Fruit fly (Drosophila melanogaster) whole organism, embryonic: ENCODE measurements around the gene CG5883.

Source experiments
- Atf6 ChIP-seq: fragments of 200-800 bp; sonication (Bioruptor generic); IDR thresholded peaks from 2 replicates; pipeline ENCODE4 v1.3.6; 2022; ENCODE audit warnings: missing biosample characterization, missing genetic modification characterization
- Blimp-1 ChIP-seq: fragments of 200-800 bp; sonication (Bioruptor generic); optimal IDR thresholded peaks from 3 replicates; lab custom pipeline; 2018; ENCODE audit warnings: missing biosample characterization, missing genetic modification characterization, mild to moderate bottlenecking, moderate library complexity, missing genetic modification reagents
- CG13123 ChIP-seq: fragments of 200-800 bp; sonication (Bioruptor generic); optimal IDR thresholded peaks from 2 replicates; lab custom pipeline; 2016; ENCODE audit warnings: missing biosample characterization, missing genetic modification characterization
- CG13287 ChIP-seq: fragments of 200-800 bp; sonication (Bioruptor generic); IDR thresholded peaks from 2 replicates; pipeline ENCODE4 v1.3.6; 2022; ENCODE audit warnings: missing biosample characterization, missing genetic modification characterization; ENCODE audit not compliant: partially characterized antibody
- CG14050 ChIP-seq: fragments of 200-800 bp; sonication (Bioruptor generic); IDR thresholded peaks from 3 replicates; pipeline ENCODE4 v1.3.6; 2022; ENCODE audit warnings: missing biosample characterization, missing genetic modification characterization
- CG14860 ChIP-seq: fragments of 200-800 bp; sonication (Bioruptor generic); IDR thresholded peaks from 3 replicates; pipeline ENCODE4 v1.3.6; 2022; ENCODE audit warnings: missing biosample characterization, missing genetic modification characterization; ENCODE audit not compliant: partially characterized antibody
- CG15269 ChIP-seq: fragments of 200-800 bp; sonication (Bioruptor generic); optimal IDR thresholded peaks from 2 replicates; lab custom pipeline; 2018; ENCODE audit warnings: missing biosample characterization, mild to moderate bottlenecking, missing genetic modification characterization, moderate library complexity
- CG1529 ChIP-seq: fragments of 200-800 bp; sonication (Bioruptor generic); optimal IDR thresholded peaks from 3 replicates; lab custom pipeline; 2018; ENCODE audit warnings: missing biosample characterization, missing genetic modification characterization
- CG16815 ChIP-seq: fragments of 200-800 bp; sonication (Bioruptor generic); optimal IDR thresholded peaks from 3 replicates; lab custom pipeline; 2017; ENCODE audit warnings: missing biosample characterization, mild to moderate bottlenecking, missing genetic modification characterization
- CG17568 ChIP-seq: fragments of 200-800 bp; sonication (Bioruptor generic); optimal IDR thresholded peaks from 2 replicates; lab custom pipeline; 2018; ENCODE audit warnings: missing biosample characterization, mild to moderate bottlenecking, missing genetic modification characterization, moderate library complexity
- CG31224 ChIP-seq: fragments of 200-800 bp; sonication (Bioruptor generic); IDR thresholded peaks from 2 replicates; pipeline ENCODE4 v1.3.6; 2022; ENCODE audit warnings: missing biosample characterization, missing genetic modification characterization
- CG32532 ChIP-seq: fragments of 200-800 bp; sonication (Bioruptor generic); IDR thresholded peaks from 2 replicates; pipeline ENCODE4 v1.3.6; 2022; ENCODE audit warnings: missing biosample characterization, missing genetic modification characterization
- CG3995 ChIP-seq: fragments of 200-800 bp; sonication (Bioruptor generic); optimal IDR thresholded peaks from 3 replicates; lab custom pipeline; 2016; ENCODE audit warnings: missing biosample characterization, missing genetic modification characterization
- CG5180 ChIP-seq: fragments of 200-800 bp; sonication (Bioruptor generic); optimal IDR thresholded peaks from 3 replicates; lab custom pipeline; 2017; ENCODE audit warnings: missing biosample characterization, missing genetic modification characterization, mild to moderate bottlenecking, moderate library complexity, missing genetic modification reagents
- CG5245 ChIP-seq: fragments of 200-800 bp; sonication (Bioruptor generic); optimal IDR thresholded peaks from 3 replicates; lab custom pipeline; 2016; ENCODE audit warnings: missing biosample characterization, missing genetic modification characterization
- CG7928 ChIP-seq: fragments of 200-800 bp; sonication (Bioruptor generic); optimal IDR thresholded peaks from 2 replicates; lab custom pipeline; 2017; ENCODE audit warnings: missing biosample characterization, mild to moderate bottlenecking, missing genetic modification characterization
- CG8359 ChIP-seq: fragments of 200-800 bp; sonication (Bioruptor generic); optimal IDR thresholded peaks from 2 replicates; lab custom pipeline; 2017; ENCODE audit warnings: missing biosample characterization, mild to moderate bottlenecking, missing genetic modification characterization, borderline replicate concordance
- CG9727 ChIP-seq: fragments of 200-800 bp; sonication (Bioruptor generic); optimal IDR thresholded peaks from 3 replicates; lab custom pipeline; 2017; ENCODE audit warnings: missing biosample characterization, mild to moderate bottlenecking, missing genetic modification characterization
- CG9932 ChIP-seq: fragments of 200-800 bp; sonication (Bioruptor generic); IDR thresholded peaks from 2 replicates; pipeline ENCODE4 v1.3.6; 2022; ENCODE audit warnings: missing biosample characterization, missing genetic modification characterization
- Chrac-16 ChIP-seq: fragments of 200-800 bp; sonication (Bioruptor generic); optimal IDR thresholded peaks from 3 replicates; lab custom pipeline; 2016; ENCODE audit warnings: missing biosample characterization, missing genetic modification characterization
- D ChIP-seq, 2 experiments: fragments of 200-800 bp in 1 of 2; fragments of >200 bp in 1 of 2; sonication (Bioruptor generic) in 1 of 2; optimal IDR thresholded peaks; 2 replicates in 1 of 2; 3 replicates in 1 of 2; lab custom pipeline; 2017; ENCODE audit warnings: mild to moderate bottlenecking in 1 of 2, missing biosample characterization in 1 of 2, missing genetic modification characterization in 1 of 2, missing genetic modification reagents in 1 of 2
- Drgx ChIP-seq: fragments of 200-800 bp; sonication (Bioruptor generic); IDR thresholded peaks from 2 replicates; pipeline ENCODE4 v1.3.6; 2022; ENCODE audit warnings: missing biosample characterization, missing genetic modification characterization
- Ets65A ChIP-seq: fragments of 200-800 bp; sonication (Bioruptor generic); peaks from one replicate; lab custom pipeline; 2016; ENCODE audit warnings: missing biosample characterization, missing genetic modification characterization
- H2.0 ChIP-seq: fragments of 200-800 bp; sonication (Bioruptor generic); IDR thresholded peaks from 2 replicates; pipeline ENCODE4 v1.3.6; 2022; ENCODE audit warnings: missing biosample characterization, missing genetic modification characterization
- Hsf ChIP-seq: fragments of 200-800 bp; sonication (Bioruptor generic); optimal IDR thresholded peaks from 3 replicates; lab custom pipeline; 2016; ENCODE audit warnings: missing biosample characterization, missing genetic modification characterization
- Taf1 ChIP-seq: fragments of 200-800 bp; sonication (Bioruptor generic); IDR thresholded peaks from 2 replicates; pipeline ENCODE4 v1.3.6; 2022; ENCODE audit warnings: missing biosample characterization, missing genetic modification characterization
- ab ChIP-seq: fragments of 200-800 bp; sonication (Bioruptor generic); optimal IDR thresholded peaks from 2 replicates; lab custom pipeline; 2016; ENCODE audit warnings: missing biosample characterization, missing genetic modification characterization
- al ChIP-seq: fragments of 200-800 bp; sonication (Bioruptor generic); IDR thresholded peaks from 2 replicates; pipeline ENCODE4 v1.3.6; 2022; ENCODE audit warnings: missing biosample characterization, missing genetic modification characterization
- ato ChIP-seq: fragments of 200-800 bp; sonication (Bioruptor generic); IDR thresholded peaks from 2 replicates; pipeline ENCODE4 v1.3.6; 2022; ENCODE audit warnings: missing biosample characterization, missing genetic modification characterization; ENCODE audit not compliant: partially characterized antibody
- bab2 ChIP-seq: fragments of 200-800 bp; sonication (Bioruptor generic); optimal IDR thresholded peaks from 2 replicates; lab custom pipeline; 2016; ENCODE audit warnings: missing biosample characterization, missing genetic modification characterization
- btn ChIP-seq: fragments of 200-800 bp; sonication (Bioruptor generic); optimal IDR thresholded peaks from 2 replicates; lab custom pipeline; 2016; ENCODE audit warnings: missing biosample characterization, missing genetic modification characterization
- caup ChIP-seq: fragments of 200-800 bp; sonication (Bioruptor generic); optimal IDR thresholded peaks from 3 replicates; lab custom pipeline; 2017; ENCODE audit warnings: missing biosample characterization, mild to moderate bottlenecking, missing genetic modification characterization, moderate library complexity; ENCODE audit not compliant: severe bottlenecking
- fu2 ChIP-seq: fragments of 200-800 bp; sonication (Bioruptor generic); optimal IDR thresholded peaks from 2 replicates; lab custom pipeline; 2016; ENCODE audit warnings: missing biosample characterization, missing genetic modification characterization
- gcm ChIP-seq: fragments of 200-800 bp; sonication (Bioruptor generic); optimal IDR thresholded peaks from 2 replicates; lab custom pipeline; 2019; ENCODE audit warnings: missing biosample characterization, mild to moderate bottlenecking, missing genetic modification characterization, moderate library complexity
- ind ChIP-seq: fragments of 200-800 bp; sonication (Bioruptor generic); optimal IDR thresholded peaks from 3 replicates; lab custom pipeline; 2016; ENCODE audit warnings: missing biosample characterization, missing genetic modification characterization
- jumu ChIP-seq: fragments of 200-800 bp; sonication (Bioruptor generic); optimal IDR thresholded peaks from 3 replicates; lab custom pipeline; 2016; ENCODE audit warnings: missing biosample characterization, missing genetic modification characterization
- lmd ChIP-seq: fragments of 200-800 bp; sonication (Bioruptor generic); IDR thresholded peaks from 2 replicates; pipeline ENCODE4 v1.3.6; 2022; ENCODE audit warnings: missing biosample characterization, missing genetic modification characterization
- pan ChIP-seq, 4 experiments: fragments of >200 bp in 3 of 4; fragments of 200-800 bp in 1 of 4; sonication (Bioruptor generic) in 1 of 4; optimal IDR thresholded peaks in 3 of 4; IDR thresholded peaks in 1 of 4; 2 replicates each; pipeline versions ENCODE4 v1.3.6 to Lab custom; 2017 to 2022; ENCODE audit warnings: missing biosample characterization in 2 of 4, missing genetic modification characterization in 2 of 4, mixed read lengths in 1 of 4
- row ChIP-seq: fragments of 200-800 bp; sonication (Bioruptor generic); IDR thresholded peaks from 3 replicates; pipeline ENCODE4 v1.3.6; 2022; ENCODE audit warnings: missing biosample characterization, missing genetic modification characterization
- stwl ChIP-seq: fragments of 200-800 bp; sonication (Bioruptor generic); optimal IDR thresholded peaks from 3 replicates; lab custom pipeline; 2018; ENCODE audit warnings: missing biosample characterization, mild to moderate bottlenecking, missing genetic modification characterization, moderate library complexity
- sug ChIP-seq: fragments of 200-800 bp; optimal IDR thresholded peaks from 2 replicates; lab custom pipeline; 2019; ENCODE audit warnings: missing biosample characterization, mild to moderate bottlenecking, missing genetic modification characterization, moderate library complexity
- tll ChIP-seq, 2 experiments: fragments of 200-800 bp in 1 of 2; fragments of >200 bp in 1 of 2; sonication (Bioruptor generic) in 1 of 2; optimal IDR thresholded peaks; 2 replicates each; lab custom pipeline; 2017 to 2019; ENCODE audit warnings: missing biosample characterization in 2 of 2, missing genetic modification characterization in 2 of 2, mild to moderate bottlenecking in 1 of 2, moderate library complexity in 1 of 2
- tup ChIP-seq: fragments of 200-800 bp; sonication (Bioruptor generic); optimal IDR thresholded peaks from 2 replicates; lab custom pipeline; 2016; ENCODE audit warnings: missing biosample characterization, mild to moderate bottlenecking, missing genetic modification characterization, moderate library complexity

CG5883 gene

DNA sequence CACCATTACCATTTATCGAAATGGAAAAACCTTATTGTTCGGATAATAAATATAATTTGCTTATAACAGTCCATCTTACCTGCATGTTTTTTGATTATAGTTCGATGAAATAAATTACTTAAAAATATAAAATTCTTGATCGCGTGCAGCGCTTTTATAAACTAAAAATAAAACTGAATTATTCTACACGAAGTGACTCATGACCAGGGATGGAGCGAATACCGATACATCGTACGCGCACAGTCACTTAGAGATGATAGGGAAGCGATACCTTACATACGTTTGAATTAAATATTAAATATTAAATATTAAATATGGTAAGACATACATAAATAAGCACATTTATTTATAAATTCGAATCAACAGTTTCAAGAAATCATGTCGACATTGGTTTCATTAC lies 48.3 kb upstream of the CG5883 start, which contains the start of gene viaf (continued):
- no peak for TF ChIP-seq btn (GFP tag; lab: Kevin White, UChicago)
- no peak for TF ChIP-seq Blimp-1
- peak; percentile 87 for TF ChIP-seq CG14860 (GFP tag; lab: Robert Waterston, UW)
- TF ChIP-seq CG9932 (GFP tag; lab: Robert Waterston, UW): peak; percentile 80
- peak; percentile 78 for TF ChIP-seq stwl
- TF ChIP-seq sug (tag; lab: Kevin White, UChicago): no peak
- no peak; the same call in 1 of the 2 replicates for TF ChIP-seq Taf1 (GFP tag; lab: Robert Waterston, UW)
- TF ChIP-seq CG15269: no peak
- no peak for TF ChIP-seq CG17568 (GFP tag; lab: Kevin White, UChicago)
- TF ChIP-seq tup (GFP tag; lab: Kevin White, UChicago): no peak
- peak; percentile 57 for TF ChIP-seq ind (GFP tag; lab: Kevin White, UChicago)
- TF ChIP-seq gcm (GFP tag; lab: Kevin White, UChicago): no peak
- TF ChIP-seq ab (GFP tag; lab: Kevin White, UChicago): no peak
- no peak for TF ChIP-seq D (optimal IDR thresholded peaks at IDR 0.05; lab: Kevin White, UChicago)
- TF ChIP-seq D (GFP tag; optimal IDR thresholded peaks at IDR 0.05; lab: Kevin White, UChicago): no peak
- TF ChIP-seq pan (optimal IDR thresholded peaks at IDR 0.05; lab: Kevin White, UChicago): no peak
- TF ChIP-seq pan (GFP tag; optimal IDR thresholded peaks at IDR 0.05 in 1 of 2, IDR thresholded peaks at IDR 0.05 in 1 of 2): peak in 1 of 2 experiments; percentile 42
- TF ChIP-seq tll (GFP tag; optimal IDR thresholded peaks at IDR 0.05; lab: Kevin White, UChicago): no peak
- TF ChIP-seq jumu (GFP tag; lab: Kevin White, UChicago): no peak
- no peak for TF ChIP-seq CG16815 (GFP tag; lab: Kevin White, UChicago)
- peak; percentile 18 for TF ChIP-seq bab2 (GFP tag; lab: Kevin White, UChicago)
- TF ChIP-seq CG7928 (GFP tag; lab: Kevin White, UChicago): peak; percentile 95
- TF ChIP-seq CG13287: peak; percentile 95
- peak; percentile 45 for TF ChIP-seq Hsf
- no peak for TF ChIP-seq Atf6 (GFP tag; lab: Robert Waterston, UW)
- TF ChIP-seq Drgx (GFP tag; lab: Robert Waterston, UW): no peak
- TF ChIP-seq CG14050: no peak

DNA sequence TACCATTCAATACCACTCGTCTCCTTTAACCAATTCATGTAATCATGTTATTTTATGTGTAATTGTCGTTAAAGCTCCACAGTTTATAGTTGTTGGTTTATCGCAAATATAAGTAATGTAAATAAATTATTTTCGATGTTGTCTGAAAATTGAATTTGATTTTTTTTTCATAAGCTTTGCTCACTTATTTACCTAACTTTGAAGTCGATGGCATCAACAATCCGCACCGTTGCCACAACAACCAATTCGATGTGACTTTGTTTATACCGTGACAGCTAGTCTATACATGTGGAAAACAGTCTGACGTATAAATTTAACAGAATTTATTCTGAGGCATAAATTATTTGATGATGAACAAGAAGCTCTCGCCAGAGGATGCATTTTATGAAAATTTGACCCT lies 45.8 kb upstream of the CG5883 start, which contains the start of gene CG6931:
CG6931 (plus strand) TSS at position 301 of the 400 bp plus-strand sequence.
- no peak for TF ChIP-seq CG5180
- no peak for TF ChIP-seq CG8359
- no peak for TF ChIP-seq lmd (GFP tag; lab: Robert Waterston, UW)
- TF ChIP-seq, all 482 proteins: peak for 0

DNA sequence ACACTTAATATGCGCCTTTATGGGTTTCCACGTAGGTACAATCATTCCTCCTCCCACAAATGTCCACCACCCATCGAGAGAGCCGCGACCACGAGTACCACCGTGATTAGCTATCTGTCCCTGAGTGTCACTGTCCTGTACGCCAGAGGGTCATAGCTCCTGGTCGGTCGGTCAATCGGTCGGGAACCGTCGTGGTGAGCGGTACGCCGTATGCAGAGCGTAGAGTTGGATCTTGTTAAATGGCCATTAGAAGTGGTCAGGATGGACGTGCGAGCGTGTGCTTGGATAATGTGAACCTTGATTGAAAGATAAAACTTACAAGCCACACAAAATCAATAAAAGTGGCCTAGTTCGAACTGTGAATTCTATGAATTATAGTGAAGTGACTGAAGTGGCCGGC lies 40.0 kb upstream of the CG5883 start, which contains the start of gene CG6938:
CG6938 (plus strand) TSS at position 301 of the 400 bp plus-strand sequence.
- TF ChIP-seq Ets65A (GFP tag; lab: Kevin White, UChicago) (peak; percentile 83), CG13123 (GFP tag; lab: Kevin White, UChicago) (no peak)

DNA sequence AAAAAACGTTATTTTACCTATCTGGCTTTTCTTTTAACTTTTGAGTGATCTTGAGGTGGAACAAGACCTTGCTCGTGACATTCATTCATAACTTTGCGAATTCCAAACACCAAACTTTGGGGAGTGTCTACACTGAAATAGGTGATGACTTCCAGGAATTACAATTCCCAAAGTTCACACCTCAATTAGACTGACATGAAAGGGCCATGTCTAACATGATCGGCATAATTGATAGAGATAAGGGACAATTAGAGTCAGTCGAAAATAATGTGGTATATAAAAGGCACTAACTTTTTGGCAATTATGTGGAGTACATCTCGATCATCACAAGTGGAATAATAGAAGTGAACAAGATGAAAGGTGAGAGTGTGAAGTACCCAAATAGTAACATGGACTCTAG lies 31.2 kb upstream of the CG5883 start, which contains the start of gene CG43896:
CG43896 (plus strand) TSS at position 301 of the 400 bp plus-strand sequence.
- TF ChIP-seq Chrac-16 (GFP tag; lab: Kevin White, UChicago) (no peak), btn (GFP tag; lab: Kevin White, UChicago) (no peak), CG1529 (GFP tag; lab: Kevin White, UChicago) (no peak), CG9727 (GFP tag; lab: Kevin White, UChicago) (no peak), CG32532 (GFP tag; lab: Robert Waterston, UW) (no peak), row (no peak), caup (GFP tag; lab: Kevin White, UChicago) (no peak), H2.0 (GFP tag; lab: Robert Waterston, UW) (no peak), CG15269 (no peak), CG31224 (GFP tag; lab: Robert Waterston, UW) (no peak), CG3995 (no peak), ato (no peak), CG5245 (no peak), fu2 (GFP tag; lab: Kevin White, UChicago) (no peak), al (GFP tag; lab: Robert Waterston, UW) (no peak)
